Fruit fly (Drosophila melanogaster): ENCODE results near the gene CG11693.

Gene CG11693

DNA sequence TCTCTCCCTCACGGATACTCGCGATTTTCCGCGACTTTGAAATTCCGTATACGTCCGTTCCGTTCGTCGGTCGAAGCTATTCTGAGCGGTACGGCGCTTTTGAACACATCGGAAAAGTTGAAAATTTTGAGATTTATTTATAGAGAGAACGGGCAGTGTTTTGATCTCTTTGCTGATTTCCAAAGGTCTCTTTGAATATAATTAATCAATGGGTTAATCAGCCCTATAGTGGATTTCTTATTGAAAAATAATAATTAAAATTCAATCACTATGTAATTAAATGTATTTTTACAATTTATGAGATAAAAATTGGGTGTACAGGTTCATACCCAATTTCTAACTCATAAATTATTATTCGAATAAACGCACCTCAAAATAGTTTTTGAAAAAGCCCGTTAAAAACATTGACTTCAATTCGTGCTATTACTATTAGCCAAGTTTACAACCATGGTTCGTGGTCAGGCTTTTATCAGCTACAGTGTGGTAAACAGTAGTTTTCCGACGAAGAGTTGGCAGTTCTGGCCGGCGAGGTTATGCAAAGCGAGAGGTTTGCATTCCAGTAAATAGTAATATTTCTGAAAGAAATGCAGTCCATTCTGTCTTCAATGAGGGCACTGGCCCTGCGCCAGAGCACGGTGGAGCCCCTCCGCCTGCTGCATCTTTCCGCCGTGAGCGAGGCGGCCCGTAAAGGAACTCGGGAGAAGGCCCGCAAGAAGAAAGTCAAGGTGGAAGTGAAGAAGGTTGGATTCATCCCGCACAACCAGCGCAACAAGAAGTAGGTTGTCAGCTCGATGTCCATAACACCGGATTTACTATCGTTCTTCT is 9.4 kb downstream of the CG11693 start, which contains the start of the genes CG9626 and mRpL1 (continued):
- peak; percentile 80 for TF ChIP-seq Ets97D (GFP tag; optimal IDR thresholded peaks at IDR 0.05)
- peak; percentile 94 for TF ChIP-seq ftz-f1 (GFP tag; optimal IDR thresholded peaks at IDR 0.05)
- peak; percentile 17 for TF ChIP-seq pho (GFP tag; optimal IDR thresholded peaks at IDR 0.05)
- TF ChIP-seq ci (GFP tag; IDR thresholded peaks at IDR 0.05), result peak; percentile 28; the same call in 1 of the 3 replicates
- TF ChIP-seq CG2199 (GFP tag; IDR thresholded peaks at IDR 0.05), result peak; percentile 51; the same call in 1 of the 3 replicates
- TF ChIP-seq ato (GFP tag; IDR thresholded peaks at IDR 0.05; ENCODE audit: partially characterized antibody), result peak; percentile 70
- TF ChIP-seq p53 (GFP tag; optimal IDR thresholded peaks at IDR 0.05), result peak; percentile 5
- peak; percentile 68 for TF ChIP-seq sens (GFP tag)
- peak; percentile 35; the same call in 1 of the 2 replicates for TF ChIP-seq amos (GFP tag; IDR thresholded peaks at IDR 0.05; ENCODE audit: partially characterized antibody)
- TF ChIP-seq CG17186 (GFP tag; optimal IDR thresholded peaks at IDR 0.05), result peak; percentile 64
- no peak for TF ChIP-seq CG31441 (GFP tag; IDR thresholded peaks at IDR 0.05)
- peak; percentile 41 for TF ChIP-seq CG12769 (tag; optimal IDR thresholded peaks at IDR 0.05)
- TF ChIP-seq NFAT (GFP tag; IDR thresholded peaks at IDR 0.05), result peak; percentile 46; the same call in 1 of the 2 replicates
- TF ChIP-seq YL-1 (GFP tag; optimal IDR thresholded peaks at IDR 0.05), result peak; percentile 79
- peak; percentile 63; the same call in 2 of the 3 replicates for TF ChIP-seq Opbp (GFP tag; IDR thresholded peaks at IDR 0.05; ENCODE audit: partially characterized antibody)
- TF ChIP-seq CG10543 (GFP tag; optimal IDR thresholded peaks at IDR 0.05), result no peak
- TF ChIP-seq Xbp1 (GFP tag; optimal IDR thresholded peaks at IDR 0.05), result peak; percentile 20
- peak; percentile 21 for TF ChIP-seq jumu (GFP tag; optimal IDR thresholded peaks at IDR 0.05)
- TF ChIP-seq chif (GFP tag; optimal IDR thresholded peaks at IDR 0.05), result peak in 1 of 2 experiments; percentile 29
- TF ChIP-seq CG9609 (GFP tag; optimal IDR thresholded peaks at IDR 0.05), result peak; percentile 10
- peak; percentile 9 for TF ChIP-seq Meics (GFP tag; optimal IDR thresholded peaks at IDR 0.05)
- peak; percentile 31 for TF ChIP-seq Camta (GFP tag; optimal IDR thresholded peaks at IDR 0.05)
- TF ChIP-seq sob (GFP tag; IDR thresholded peaks at IDR 0.05), result peak; percentile 55; the same call in 1 of the 2 replicates
- TF ChIP-seq dmrt11E (tag; optimal IDR thresholded peaks at IDR 0.05), result peak; percentile 6
- peak; percentile 28; the same call in 1 of the 2 replicates for TF ChIP-seq CG9932 (GFP tag; IDR thresholded peaks at IDR 0.05)
- peak; percentile 86 for TF ChIP-seq Med (GFP tag)
- 0 out of 2 replicates have a peak, but pooled peaks have one; percentile 23 for TF ChIP-seq Bgb (GFP tag; IDR thresholded peaks at IDR 0.05; ENCODE audit: partially characterized antibody)
- no peak for TF ChIP-seq CG31365 (tag; optimal IDR thresholded peaks at IDR 0.05)
- TF ChIP-seq E2f2 (GFP tag; IDR thresholded peaks at IDR 0.05), result peak; percentile 53
- no peak for TF ChIP-seq knrl (GFP tag; IDR thresholded peaks at IDR 0.05; ENCODE audit: partially characterized antibody)
- no peak for TF ChIP-seq CG17359 (tag; optimal IDR thresholded peaks at IDR 0.05)
- TF ChIP-seq Rfx (GFP tag; IDR thresholded peaks at IDR 0.05), result peak; percentile 32; the same call in 1 of the 2 replicates
- peak; percentile 58 for TF ChIP-seq Deaf1 (tag; optimal IDR thresholded peaks at IDR 0.05)
- TF ChIP-seq zen (tag; optimal IDR thresholded peaks at IDR 0.05), result peak; percentile 63
- peak; percentile 94 for TF ChIP-seq pita (GFP tag; optimal IDR thresholded peaks at IDR 0.05)
- 0 out of 2 replicates have a peak, but pooled peaks have one; percentile 12 for TF ChIP-seq nerfin-2 (GFP tag; IDR thresholded peaks at IDR 0.05; ENCODE audit: partially characterized antibody)
- peak; percentile 2 for TF ChIP-seq CG8290 (GFP tag; optimal IDR thresholded peaks at IDR 0.05)
- TF ChIP-seq CG8290 (tag; optimal IDR thresholded peaks at IDR 0.05), result peak in 1 of 2 experiments; percentile 79
- TF ChIP-seq CG10267 (tag; optimal IDR thresholded peaks at IDR 0.05), result peak; percentile 94
- TF ChIP-seq bbx (GFP tag; IDR thresholded peaks at IDR 0.05; ENCODE audit: partially characterized antibody), result peak; percentile 47
- TF ChIP-seq CG3065 (GFP tag; optimal IDR thresholded peaks at IDR 0.05), result peak; percentile 6
- 0 out of 4 replicates have a peak, but pooled peaks have one; percentile 23 for TF ChIP-seq chinmo (GFP tag; IDR thresholded peaks at IDR 0.05; ENCODE audit: partially characterized antibody)
- TF ChIP-seq lmd (GFP tag; IDR thresholded peaks at IDR 0.05), result 0 out of 2 replicates have a peak, but pooled peaks have one; percentile 12
- TF ChIP-seq slbo (GFP tag; IDR thresholded peaks at IDR 0.05), result peak; percentile 49; the same call in 1 of the 2 replicates
- no peak for TF ChIP-seq Mrtf (GFP tag; IDR thresholded peaks at IDR 0.05)
- TF ChIP-seq CG9797 (GFP tag; optimal IDR thresholded peaks at IDR 0.05), result peak; percentile 47
- peak; percentile 71 for TF ChIP-seq CG2116 (GFP tag; optimal IDR thresholded peaks at IDR 0.05)
- TF ChIP-seq ken (GFP tag; IDR thresholded peaks at IDR 0.05), result peak; percentile 41; the same call in 1 of the 3 replicates

Data from whole organism, embryonic.